Fruit fly (Drosophila melanogaster): ENCODE data around the gene Pomp.

Pomp gene

DNA sequence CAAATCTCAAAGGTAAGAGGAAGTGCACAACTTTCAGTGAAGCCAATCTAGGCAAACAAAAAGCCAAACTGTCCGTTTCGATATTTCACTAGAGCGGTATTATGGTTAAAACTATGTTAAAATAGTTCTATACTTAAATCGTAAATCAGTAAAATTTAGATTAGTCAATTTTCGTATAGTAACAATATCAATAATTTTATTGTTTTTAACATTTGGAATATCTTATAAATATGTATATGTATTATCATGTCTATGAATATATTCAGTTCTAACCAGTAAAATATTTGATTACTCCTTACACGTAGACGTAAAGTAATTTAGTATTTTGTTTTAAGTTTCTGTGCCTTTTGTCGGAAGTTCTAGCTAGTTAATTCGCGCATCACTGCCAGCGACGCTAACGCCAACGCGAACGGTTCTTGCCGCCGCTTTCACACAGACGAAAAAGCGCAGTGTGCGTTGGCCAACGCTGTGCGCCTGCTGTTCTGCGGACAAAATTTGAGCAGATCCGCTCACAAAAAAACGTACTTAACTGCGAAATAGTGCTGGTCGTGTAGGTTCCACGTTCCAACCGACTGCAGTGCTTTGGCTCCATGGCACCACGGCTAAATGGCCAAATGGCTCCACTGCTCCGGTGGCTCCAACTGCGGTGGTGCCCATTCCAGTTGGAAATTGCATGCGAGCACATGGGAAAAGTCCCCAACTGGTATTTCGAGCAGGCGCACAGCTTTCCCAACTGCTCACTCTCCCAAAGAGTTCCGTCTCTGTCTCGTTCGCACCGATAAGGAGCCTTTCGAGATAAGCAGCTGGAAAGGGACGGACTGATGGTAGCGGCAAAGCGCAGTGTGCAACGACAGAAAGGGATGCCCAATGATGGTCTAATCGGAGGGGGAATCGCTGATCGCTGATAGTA lies 36.0 kb downstream of the Pomp start (continued):
- peak; percentile 2 for TF ChIP-seq CG16779 (tag; optimal IDR thresholded peaks at IDR 0.05)
- TF ChIP-seq CG9139 (GFP tag; optimal IDR thresholded peaks at IDR 0.05): peak; percentile 56
- no peak for TF ChIP-seq CG31627 (GFP tag; optimal IDR thresholded peaks at IDR 0.05)
- TF ChIP-seq fd85E (GFP tag; optimal IDR thresholded peaks at IDR 0.05): no peak
- TF ChIP-seq Sox14 (GFP tag; optimal IDR thresholded peaks at IDR 0.05): peak; percentile 44
- peak; percentile 54 for TF ChIP-seq Sox102F (GFP tag; optimal IDR thresholded peaks at IDR 0.05)
- peak; percentile 3 for TF ChIP-seq dac (GFP tag; optimal IDR thresholded peaks at IDR 0.05)
- TF ChIP-seq Eip78C (GFP tag): peak; percentile 59
- TF ChIP-seq lz (GFP tag; optimal IDR thresholded peaks at IDR 0.05): no peak
- no peak for TF ChIP-seq CG8632 (GFP tag; optimal IDR thresholded peaks at IDR 0.05)

DNA sequence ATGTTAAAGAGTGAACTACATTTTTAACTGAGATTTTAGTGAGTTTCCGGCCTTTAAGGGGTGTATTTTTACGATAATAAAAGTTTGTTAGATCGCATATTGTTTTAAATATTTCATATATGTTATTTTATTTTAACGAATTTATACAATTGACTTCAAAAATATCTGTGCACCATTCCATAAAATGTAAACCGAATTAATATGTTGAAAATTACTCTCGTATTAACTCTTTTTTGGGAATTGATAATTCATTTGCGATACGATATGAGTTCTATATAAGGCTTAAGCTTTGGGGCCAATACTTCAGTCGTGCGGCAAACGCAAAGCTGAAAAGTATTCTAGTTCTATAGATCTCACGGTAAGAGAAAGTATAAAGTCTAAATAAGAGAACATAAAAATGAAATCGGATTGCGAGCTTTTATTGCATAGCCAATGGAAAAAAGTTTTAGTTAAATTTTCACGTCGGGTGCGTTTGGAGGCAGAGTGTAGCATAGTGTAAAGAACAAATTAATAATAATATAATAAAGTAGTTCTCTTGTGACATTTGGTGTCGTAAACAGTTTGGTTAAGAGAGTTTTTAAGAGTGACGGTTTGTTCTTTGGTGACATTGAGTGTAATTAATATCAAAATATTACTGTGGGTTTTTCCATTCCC lies 36.8 kb downstream of the Pomp start:
- TF ChIP-seq CG31627 (GFP tag; optimal IDR thresholded peaks at IDR 0.05): no peak
- peak; percentile 33 for TF ChIP-seq Eip78C (GFP tag)
- TF ChIP-seq spab (GFP tag; optimal IDR thresholded peaks at IDR 0.05): no peak

dm6 chr2L:20825265-20825664 lies 37.8 kb downstream of the Pomp start:
- no peak for TF ChIP-seq lz (GFP tag; optimal IDR thresholded peaks at IDR 0.05)
- TF ChIP-seq CG6276 (GFP tag; optimal IDR thresholded peaks at IDR 0.05): no peak
- TF ChIP-seq fd85E (GFP tag; optimal IDR thresholded peaks at IDR 0.05): no peak
- TF ChIP-seq fkh (GFP tag; optimal IDR thresholded peaks at IDR 0.05): no peak
- 0 out of 2 replicates have a peak, but pooled peaks have one; percentile 12 for TF ChIP-seq CG15336 (GFP tag; IDR thresholded peaks at IDR 0.05)
- TF ChIP-seq ss (GFP tag; optimal IDR thresholded peaks at IDR 0.05): peak; percentile 38 to 53
- TF ChIP-seq Hr38 (GFP tag; optimal IDR thresholded peaks at IDR 0.05): no peak
- no peak for TF ChIP-seq CG34406 (GFP tag; optimal IDR thresholded peaks at IDR 0.05)
- TF ChIP-seq vri (GFP tag; optimal IDR thresholded peaks at IDR 0.05): no peak
- peak; percentile 4 for TF ChIP-seq dsx (GFP tag; optimal IDR thresholded peaks at IDR 0.05; ENCODE audit: poor library complexity, severe bottlenecking)
- no peak for TF ChIP-seq CG8319 (GFP tag; optimal IDR thresholded peaks at IDR 0.05)
- TF ChIP-seq CG16779 (tag; optimal IDR thresholded peaks at IDR 0.05): no peak
- no peak for TF ChIP-seq CG3919 (GFP tag; optimal IDR thresholded peaks at IDR 0.05)
- TF ChIP-seq OdsH (GFP tag; optimal IDR thresholded peaks at IDR 0.05): no peak
- TF ChIP-seq CG31627 (GFP tag; optimal IDR thresholded peaks at IDR 0.05): no peak
- TF ChIP-seq CG1621 (tag; optimal IDR thresholded peaks at IDR 0.05): peak; percentile 41
- TF ChIP-seq CG6808 (GFP tag; optimal IDR thresholded peaks at IDR 0.05): peak; percentile 32
- no peak for TF ChIP-seq Met (GFP tag; optimal IDR thresholded peaks at IDR 0.05)
- no peak for TF ChIP-seq Ets96B (tag; optimal IDR thresholded peaks at IDR 0.05)
- TF ChIP-seq Lpt (GFP tag; optimal IDR thresholded peaks at IDR 0.05): no peak
- TF ChIP-seq Blimp-1 (GFP tag; optimal IDR thresholded peaks at IDR 0.05): no peak
- TF ChIP-seq CG10631 (GFP tag; optimal IDR thresholded peaks at IDR 0.05): peak; percentile 3
- TF ChIP-seq Sox15 (GFP tag; optimal IDR thresholded peaks at IDR 0.05): no peak
- no peak for TF ChIP-seq CG32006 (GFP tag; optimal IDR thresholded peaks at IDR 0.05)
- TF ChIP-seq CG11294 (GFP tag; IDR thresholded peaks at IDR 0.05): no peak
- TF ChIP-seq Ets21C (GFP tag; optimal IDR thresholded peaks at IDR 0.05): no peak
- no peak for TF ChIP-seq salr (GFP tag; optimal IDR thresholded peaks at IDR 0.05)
- TF ChIP-seq CG3032 (tag; optimal IDR thresholded peaks at IDR 0.05): no peak
- TF ChIP-seq spab (GFP tag; optimal IDR thresholded peaks at IDR 0.05): no peak
- TF ChIP-seq CG6792 (GFP tag; optimal IDR thresholded peaks at IDR 0.05): no peak
- no peak for TF ChIP-seq pdm3 (GFP tag; optimal IDR thresholded peaks at IDR 0.05)
- no peak for TF ChIP-seq Gug (GFP tag; IDR thresholded peaks at IDR 0.05)
- no peak for TF ChIP-seq Eip78C (GFP tag)
- no peak for TF ChIP-seq Sox14 (GFP tag; optimal IDR thresholded peaks at IDR 0.05)
- no peak for TF ChIP-seq net (GFP tag; optimal IDR thresholded peaks at IDR 0.05)
- no peak for TF ChIP-seq Sox102F (GFP tag; optimal IDR thresholded peaks at IDR 0.05)
- no peak for TF ChIP-seq Smox (GFP tag; optimal IDR thresholded peaks at IDR 0.05)
- TF ChIP-seq CG7368 (GFP tag; optimal IDR thresholded peaks at IDR 0.05): no peak
- TF ChIP-seq CG11902 (GFP tag; optimal IDR thresholded peaks at IDR 0.05): no peak
- no peak for TF ChIP-seq CG11762 (GFP tag; optimal IDR thresholded peaks at IDR 0.05; ENCODE audit: insufficient read depth)
- no peak for TF ChIP-seq cyc (GFP tag; optimal IDR thresholded peaks at IDR 0.05)

Measured in whole organism, prepupa.